ENCODE assay signal across 1 worm cellular context in genomic region chrII:14390036-14390763, ce11.
TF ChIP-seq lines count a peak whose summit lies in the region.

kbp-3 (minus strand) TSS chrII:14390078.
nurf-1 (plus strand) TSS chrII:14390713.

TF ChIP-seq in whole organism, L1 larva, 84 proteins besides CTCF, POLR2A, EP300 and RAD21 (continued from another document):
- TF ChIP-seq blmp-1 (tag; optimal IDR thresholded peaks at IDR 0.05; lab: Kevin White, UChicago) (peak; percentile 33), nhr-76 (tag; optimal IDR thresholded peaks at IDR 0.05; lab: Kevin White, UChicago) (no peak), snpc-4 (tag; optimal IDR thresholded peaks at IDR 0.05; lab: Kevin White, UChicago) (peak; percentile 9), mep-1 (tag; optimal IDR thresholded peaks at IDR 0.05; lab: Kevin White, UChicago) (peak; percentile 15), aly-2 (tag; optimal IDR thresholded peaks at IDR 0.05; lab: Kevin White, UChicago) (no peak), nhr-11 (tag; optimal IDR thresholded peaks at IDR 0.05; lab: Kevin White, UChicago) (no peak), egl-27 (tag; optimal IDR thresholded peaks at IDR 0.05; lab: Kevin White, UChicago) (no peak), lin-35 (GFP tag; optimal IDR thresholded peaks at IDR 0.05; lab: Kevin White, UChicago) (peak; percentile 93 to 96), jun-1 (tag; optimal IDR thresholded peaks at IDR 0.05; lab: Kevin White, UChicago) (no peak), nhr-237 (tag; optimal IDR thresholded peaks at IDR 0.05; lab: Kevin White, UChicago) (no peak), pag-3 (tag; optimal IDR thresholded peaks at IDR 0.05; lab: Kevin White, UChicago; ENCODE audit: borderline replicate concordance, insufficient read depth) (no peak), ceh-8 (GFP tag; optimal IDR thresholded peaks at IDR 0.05; lab: Kevin White, UChicago) (no peak), isw-1 (GFP tag; IDR thresholded peaks at IDR 0.05; lab: Robert Waterston, UW) (no peak; the same call in 1 of the 2 replicates), tlp-1 (tag; optimal IDR thresholded peaks at IDR 0.05; lab: Kevin White, UChicago) (no peak), skn-1 (tag; optimal IDR thresholded peaks at IDR 0.05; lab: Kevin White, UChicago) (peak; percentile 62), ztf-4 (tag; optimal IDR thresholded peaks at IDR 0.05; lab: Kevin White, UChicago) (no peak), unc-98 (GFP tag; IDR thresholded peaks at IDR 0.05; lab: Robert Waterston, UW) (no peak), hlh-17 (GFP tag; optimal IDR thresholded peaks at IDR 0.05; lab: Kevin White, UChicago; ENCODE audit: borderline replicate concordance) (no peak), lsy-2 (tag; optimal IDR thresholded peaks at IDR 0.05; lab: Kevin White, UChicago) (peak; percentile 56 to 89), unc-130 (tag; optimal IDR thresholded peaks at IDR 0.05; lab: Kevin White, UChicago) (peak; percentile 54), lin-15B (tag; optimal IDR thresholded peaks at IDR 0.05; lab: Kevin White, UChicago) (peak; percentile 65), ceh-63 (GFP tag; optimal IDR thresholded peaks at IDR 0.05; lab: Kevin White, UChicago) (no peak)
